Fruit fly (Drosophila melanogaster): ENCODE data around the gene CG15760.

CG15760 gene

dm6 chrX:13670329-13670847 lies 889 bp downstream of the CG15760 start:
- TF ChIP-seq run (tag; optimal IDR thresholded peaks at IDR 0.05) (no peak), prd (optimal IDR thresholded peaks at IDR 0.05) (no peak), prd (GFP tag; IDR thresholded peaks at IDR 0.05) (no peak), CG17359 (tag; optimal IDR thresholded peaks at IDR 0.05) (no peak), maf-S (GFP tag; optimal IDR thresholded peaks at IDR 0.05) (no peak), jumu (GFP tag; optimal IDR thresholded peaks at IDR 0.05) (no peak), trem (tag; optimal IDR thresholded peaks at IDR 0.05) (no peak), bsh (GFP tag; optimal IDR thresholded peaks at IDR 0.05) (no peak), sna (GFP tag; IDR thresholded peaks at IDR 0.05; ENCODE audit: partially characterized antibody) (no peak), emc (GFP tag; optimal IDR thresholded peaks at IDR 0.05) (no peak), eyg (GFP tag; optimal IDR thresholded peaks at IDR 0.05) (no peak), Adf1 (GFP tag; IDR thresholded peaks at IDR 0.05) (peak; percentile 94), CG8281 (tag; optimal IDR thresholded peaks at IDR 0.05) (peak; percentile 93), hb (GFP tag; IDR thresholded peaks at IDR 0.05; ENCODE audit: partially characterized antibody) (no peak), Dfd (GFP tag; optimal IDR thresholded peaks at IDR 0.05) (no peak), CG18476 (GFP tag; optimal IDR thresholded peaks at IDR 0.05) (no peak), CG3281 (GFP tag; optimal IDR thresholded peaks at IDR 0.05) (no peak), dan (GFP tag; IDR thresholded peaks at IDR 0.05) (no peak), ash1 (GFP tag; optimal IDR thresholded peaks at IDR 0.05) (no peak), CG18011 (GFP tag; optimal IDR thresholded peaks at IDR 0.05) (no peak), Camta (GFP tag; optimal IDR thresholded peaks at IDR 0.05) (no peak), crol (GFP tag; IDR thresholded peaks at IDR 0.05) (peak; percentile 59; the same call in 1 of the 2 replicates), CG1647 (GFP tag; optimal IDR thresholded peaks at IDR 0.05) (no peak), CG7357 (GFP tag; IDR thresholded peaks at IDR 0.05) (no peak), Atf-2 (GFP tag; optimal IDR thresholded peaks at IDR 0.05) (no peak), slbo (GFP tag; IDR thresholded peaks at IDR 0.05) (no peak), Antp (GFP tag; optimal IDR thresholded peaks at IDR 0.05) (no peak), CG1832 (GFP tag; optimal IDR thresholded peaks at IDR 0.05) (peak; percentile 65), CG12299 (tag; optimal IDR thresholded peaks at IDR 0.05) (no peak), CG10321 (GFP tag; IDR thresholded peaks at IDR 0.05) (peak; percentile 39; the same call in 1 of the 2 replicates), CG10274 (GFP tag; optimal IDR thresholded peaks at IDR 0.05) (no peak), yki (optimal IDR thresholded peaks at IDR 0.05) (no peak), BEAF-32 (GFP tag; optimal IDR thresholded peaks at IDR 0.05) (no peak), Scr (GFP tag; IDR thresholded peaks at IDR 0.05; ENCODE audit: partially characterized antibody) (no peak), CG14860 (GFP tag; IDR thresholded peaks at IDR 0.05; ENCODE audit: partially characterized antibody) (no peak), Med (GFP tag) (peak; percentile 24), ci (GFP tag; IDR thresholded peaks at IDR 0.05) (no peak), ems (GFP tag; optimal IDR thresholded peaks at IDR 0.05) (no peak), Eip74EF (GFP tag; optimal IDR thresholded peaks at IDR 0.05) (no peak), CG6683 (GFP tag; optimal IDR thresholded peaks at IDR 0.05) (no peak)

dm6 chrX:13676458-13676944 lies 7.0 kb downstream of the CG15760 start, which contains the start of gene CG11162:
CG11162 (plus strand) TSS chrX:13676894.
- no peak for TF ChIP-seq ara (GFP tag; IDR thresholded peaks at IDR 0.05)
- TF ChIP-seq cwo (GFP tag; optimal IDR thresholded peaks at IDR 0.05), result peak; percentile 75
- TF ChIP-seq btn (GFP tag; optimal IDR thresholded peaks at IDR 0.05), result no peak
- TF ChIP-seq CG7556 (GFP tag; optimal IDR thresholded peaks at IDR 0.05), result peak; percentile 23
- peak; percentile 26 for TF ChIP-seq CG15011 (GFP tag; optimal IDR thresholded peaks at IDR 0.05)
- peak; percentile 75 for TF ChIP-seq exex (tag; optimal IDR thresholded peaks at IDR 0.05)
- peak; percentile 2 for TF ChIP-seq CG8924 (tag; optimal IDR thresholded peaks at IDR 0.05)
- TF ChIP-seq Fer1 (GFP tag; optimal IDR thresholded peaks at IDR 0.05), result peak; percentile 63
- TF ChIP-seq fu2 (GFP tag; optimal IDR thresholded peaks at IDR 0.05), result no peak
- no peak for TF ChIP-seq ken (GFP tag; IDR thresholded peaks at IDR 0.05)
- peak; percentile 39 for TF ChIP-seq CG13894 (tag; optimal IDR thresholded peaks at IDR 0.05)
- TF ChIP-seq Atf6 (GFP tag; IDR thresholded peaks at IDR 0.05), result peak; percentile 54; the same call in 1 of the 2 replicates
- TF ChIP-seq CG30403 (GFP tag; optimal IDR thresholded peaks at IDR 0.05), result peak; percentile 41
